4 fruit fly cellular contexts compared by ENCODE assay signal in the genomic region with DNA sequence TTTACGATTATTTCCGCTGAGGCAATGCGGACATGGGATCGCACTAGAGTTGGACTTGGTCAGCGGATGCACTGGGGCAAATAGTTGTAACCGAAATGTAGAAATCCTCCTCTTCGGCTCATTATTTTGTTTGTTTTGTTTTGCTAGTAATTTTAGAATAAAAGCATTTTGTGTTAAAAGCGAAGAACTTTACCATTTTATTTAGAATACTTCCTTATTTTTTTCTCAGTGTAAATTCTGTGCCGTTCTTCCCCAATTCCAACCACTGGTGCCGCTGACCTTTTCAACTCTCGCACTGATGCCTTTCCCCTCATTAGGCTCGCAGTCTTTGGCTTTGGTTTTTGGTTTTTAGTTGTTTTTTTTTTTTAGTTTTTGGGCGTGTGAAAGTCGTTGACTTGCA.
TF ChIP-seq lines count a peak whose summit lies in the region.

No protein-coding gene starts in this region.

- TF ChIP-seq CTCF in whole organism, embryonic (GFP tag; optimal IDR thresholded peaks at IDR 0.05; lab: Kevin White, UChicago): no peak

TF ChIP-seq in whole organism, embryonic, 481 proteins besides CTCF, POLR2A, EP300 and RAD21 (continues in another document):
- TF ChIP-seq pros (GFP tag; optimal IDR thresholded peaks at IDR 0.05; lab: Kevin White, UChicago): no peak
- TF ChIP-seq Xbp1 (GFP tag; optimal IDR thresholded peaks at IDR 0.05; lab: Kevin White, UChicago): peak; percentile 47
- TF ChIP-seq lab (GFP tag; optimal IDR thresholded peaks at IDR 0.05; lab: Kevin White, UChicago): peak; percentile 1
- no peak for TF ChIP-seq cad (GFP tag; optimal IDR thresholded peaks at IDR 0.05; lab: Kevin White, UChicago)
- TF ChIP-seq CG10321 (GFP tag; IDR thresholded peaks at IDR 0.05; lab: Robert Waterston, UW): no peak
- peak; percentile 18 for TF ChIP-seq Deaf1 (tag; optimal IDR thresholded peaks at IDR 0.05; lab: Kevin White, UChicago)
- no peak for TF ChIP-seq cas (GFP tag; IDR thresholded peaks at IDR 0.05; lab: Robert Waterston, UW)
- no peak for TF ChIP-seq CG6683 (GFP tag; optimal IDR thresholded peaks at IDR 0.05; lab: Kevin White, UChicago)
- TF ChIP-seq slbo (GFP tag; IDR thresholded peaks at IDR 0.05; lab: Robert Waterston, UW): peak; percentile 35; the same call in 1 of the 2 replicates
- TF ChIP-seq CG1602 (GFP tag; optimal IDR thresholded peaks at IDR 0.05; lab: Kevin White, UChicago): peak; percentile 34
- TF ChIP-seq Lpt (GFP tag; optimal IDR thresholded peaks at IDR 0.05; lab: Kevin White, UChicago): no peak
- no peak for TF ChIP-seq unc-4 (GFP tag; IDR thresholded peaks at IDR 0.05; lab: Robert Waterston, UW; ENCODE audit: partially characterized antibody)
- TF ChIP-seq CG8359 (GFP tag; optimal IDR thresholded peaks at IDR 0.05; lab: Kevin White, UChicago; ENCODE audit: borderline replicate concordance): no peak
- no peak for TF ChIP-seq CG7271 (tag; optimal IDR thresholded peaks at IDR 0.05; lab: Kevin White, UChicago)
- no peak for TF ChIP-seq Hmr (GFP tag; optimal IDR thresholded peaks at IDR 0.05; lab: Kevin White, UChicago)
- TF ChIP-seq CG15269 (tag; optimal IDR thresholded peaks at IDR 0.05; lab: Kevin White, UChicago): no peak
- TF ChIP-seq NC2α (GFP tag; optimal IDR thresholded peaks at IDR 0.05; lab: Kevin White, UChicago): no peak
- no peak for TF ChIP-seq CG4854 (GFP tag; optimal IDR thresholded peaks at IDR 0.05; lab: Kevin White, UChicago)
- no peak for TF ChIP-seq CG5953 (GFP tag; IDR thresholded peaks at IDR 0.05; lab: Robert Waterston, UW)
- TF ChIP-seq grau (tag; optimal IDR thresholded peaks at IDR 0.05; lab: Kevin White, UChicago): peak; percentile 56
- no peak for TF ChIP-seq pzg (GFP tag; optimal IDR thresholded peaks at IDR 0.05; lab: Kevin White, UChicago)

TF ChIP-seq in whole organism, prepupa, 60 proteins besides CTCF, POLR2A, EP300 and RAD21 (continues in another document):
- TF ChIP-seq svp (GFP tag; lab: Kevin White, UChicago) (peak; percentile 71), CG6276 (GFP tag; optimal IDR thresholded peaks at IDR 0.05; lab: Kevin White, UChicago) (peak; percentile 46), dac (GFP tag; optimal IDR thresholded peaks at IDR 0.05; lab: Kevin White, UChicago) (no peak), Eip93F (GFP tag; optimal IDR thresholded peaks at IDR 0.05; lab: Kevin White, UChicago) (no peak), CG11294 (GFP tag; IDR thresholded peaks at IDR 0.05; lab: Robert Waterston, UW) (0 out of 2 replicates have a peak, but pooled peaks have one; percentile 29), Met (GFP tag; optimal IDR thresholded peaks at IDR 0.05; lab: Kevin White, UChicago) (no peak), fkh (GFP tag; optimal IDR thresholded peaks at IDR 0.05; lab: Kevin White, UChicago) (no peak), CG6808 (GFP tag; optimal IDR thresholded peaks at IDR 0.05; lab: Kevin White, UChicago) (peak; percentile 84), CG32006 (GFP tag; optimal IDR thresholded peaks at IDR 0.05; lab: Kevin White, UChicago) (peak; percentile 64), CG4318 (GFP tag; optimal IDR thresholded peaks at IDR 0.05; lab: Kevin White, UChicago) (peak; percentile 42), Sox102F (GFP tag; optimal IDR thresholded peaks at IDR 0.05; lab: Kevin White, UChicago) (no peak), CG3032 (tag; optimal IDR thresholded peaks at IDR 0.05; lab: Kevin White, UChicago) (peak; percentile 86), acj6 (GFP tag; optimal IDR thresholded peaks at IDR 0.05; lab: Kevin White, UChicago) (peak; percentile 70), Eip75B (GFP tag; optimal IDR thresholded peaks at IDR 0.05; lab: Kevin White, UChicago) (peak; percentile 77), CG10631 (GFP tag; optimal IDR thresholded peaks at IDR 0.05; lab: Kevin White, UChicago) (peak; percentile 84), CG11762 (GFP tag; optimal IDR thresholded peaks at IDR 0.05; lab: Kevin White, UChicago; ENCODE audit: insufficient read depth) (peak; percentile 58), Gug (GFP tag; IDR thresholded peaks at IDR 0.05; lab: Robert Waterston, UW) (peak; percentile 45), CG3919 (GFP tag; optimal IDR thresholded peaks at IDR 0.05; lab: Kevin White, UChicago) (peak; percentile 78), CG7368 (GFP tag; optimal IDR thresholded peaks at IDR 0.05; lab: Kevin White, UChicago) (peak; percentile 47), CG34406 (GFP tag; optimal IDR thresholded peaks at IDR 0.05; lab: Kevin White, UChicago) (peak; percentile 40), dsx (GFP tag; optimal IDR thresholded peaks at IDR 0.05; lab: Kevin White, UChicago; ENCODE audit: poor library complexity, severe bottlenecking) (peak; percentile 73), fd85E (GFP tag; optimal IDR thresholded peaks at IDR 0.05; lab: Kevin White, UChicago) (no peak)

TF ChIP-seq in whole organism, pupa, 21 proteins besides CTCF, POLR2A, EP300 and RAD21:
- TF ChIP-seq CG10348 (GFP tag; IDR thresholded peaks at IDR 0.05; lab: Robert Waterston, UW) (no peak), Pif1A (GFP tag; optimal IDR thresholded peaks at IDR 0.05; lab: Kevin White, UChicago) (peak; percentile 75), D1 (tag; optimal IDR thresholded peaks at IDR 0.05; lab: Kevin White, UChicago) (peak; percentile 63), CG9948 (tag; optimal IDR thresholded peaks at IDR 0.05; lab: Kevin White, UChicago) (peak; percentile 86), Ets98B (GFP tag; IDR thresholded peaks at IDR 0.05; lab: Robert Waterston, UW) (peak; percentile 47; the same call in 1 of the 2 replicates), gl (tag; optimal IDR thresholded peaks at IDR 0.05; lab: Kevin White, UChicago) (peak; percentile 68), CG13204 (GFP tag; optimal IDR thresholded peaks at IDR 0.05; lab: Kevin White, UChicago) (peak; percentile 67), CG17806 (tag; optimal IDR thresholded peaks at IDR 0.05; lab: Kevin White, UChicago) (peak; percentile 86), Snoo (tag; optimal IDR thresholded peaks at IDR 0.05; lab: Kevin White, UChicago) (peak; percentile 40), CG8301 (tag; optimal IDR thresholded peaks at IDR 0.05; lab: Kevin White, UChicago) (peak; percentile 78), CG32121 (GFP tag; IDR thresholded peaks at IDR 0.05; lab: Robert Waterston, UW) (no peak), CG12605 (GFP tag; IDR thresholded peaks at IDR 0.05; lab: Robert Waterston, UW) (peak; percentile 48; the same call in 1 of the 2 replicates), CG8159 (tag; optimal IDR thresholded peaks at IDR 0.05; lab: Kevin White, UChicago) (peak; percentile 87), Pif1B (GFP tag; optimal IDR thresholded peaks at IDR 0.05; lab: Kevin White, UChicago) (peak; percentile 71), CG34367 (tag; optimal IDR thresholded peaks at IDR 0.05; lab: Kevin White, UChicago) (peak; percentile 83), CG14655 (GFP tag; optimal IDR thresholded peaks at IDR 0.05; lab: Kevin White, UChicago) (peak; percentile 85), CG4496 (GFP tag; IDR thresholded peaks at IDR 0.05; lab: Robert Waterston, UW) (peak; percentile 78), rn (GFP tag; IDR thresholded peaks at IDR 0.05; lab: Robert Waterston, UW) (peak; percentile 57), EcR (GFP tag; optimal IDR thresholded peaks at IDR 0.05; lab: Kevin White, UChicago) (peak; percentile 48), CG15710 (tag; optimal IDR thresholded peaks at IDR 0.05; lab: Kevin White, UChicago) (peak; percentile 84), fd96Ca (GFP tag; IDR thresholded peaks at IDR 0.05; lab: Robert Waterston, UW) (peak; percentile 73)

TF ChIP-seq in whole organism, wandering third instar larva, 38 proteins besides CTCF, POLR2A, EP300 and RAD21:
- no peak for TF ChIP-seq Abd-B (GFP tag; optimal IDR thresholded peaks at IDR 0.05; lab: Kevin White, UChicago)
- peak; percentile 11 for TF ChIP-seq woc (GFP tag; optimal IDR thresholded peaks at IDR 0.05; lab: Kevin White, UChicago)
- TF ChIP-seq foxo (GFP tag; optimal IDR thresholded peaks at IDR 0.05; lab: Kevin White, UChicago): peak in 1 of 2 experiments; percentile 51
- TF ChIP-seq Hnf4 (GFP tag; optimal IDR thresholded peaks at IDR 0.05; lab: Kevin White, UChicago): no peak
- peak; percentile 39 for TF ChIP-seq h (GFP tag; optimal IDR thresholded peaks at IDR 0.05; lab: Kevin White, UChicago)
- no peak for TF ChIP-seq CG32264 (GFP tag; optimal IDR thresholded peaks at IDR 0.05; lab: Kevin White, UChicago)
- TF ChIP-seq fru (GFP tag; optimal IDR thresholded peaks at IDR 0.05; lab: Kevin White, UChicago): peak; percentile 44
- no peak for TF ChIP-seq Jra (GFP tag; optimal IDR thresholded peaks at IDR 0.05; lab: Kevin White, UChicago)
